Worm (Caenorhabditis elegans) whole organism, mixed stage, embryonic: ENCODE measurements around the gene mpz-6.

Experiments
- flh-1 ChIP-seq: fragments of 200-800 bp; sonication (Bioruptor generic); optimal IDR thresholded peaks from 2 replicates; lab custom pipeline; 2018; ENCODE audit warnings: mild to moderate bottlenecking, missing genetic modification characterization, moderate library complexity, missing compliant biosample characterization
- lin-32 ChIP-seq: fragments of 200-800 bp; sonication (Bioruptor generic); optimal IDR thresholded peaks from 2 replicates; lab custom pipeline; 2018; ENCODE audit warnings: mild to moderate bottlenecking, missing genetic modification characterization, missing compliant biosample characterization
- lsy-2 ChIP-seq: fragments of 150-350 bp; optimal IDR thresholded peaks from 2 replicates; lab custom pipeline; 2014; ENCODE audit warnings: missing biosample characterization, missing genetic modification characterization
- mep-1 ChIP-seq: fragments of 150-350 bp; optimal IDR thresholded peaks from 2 replicates; lab custom pipeline; 2017; ENCODE audit warnings: missing biosample characterization, missing genetic modification reagents, missing genetic modification characterization, inconsistent platforms
- mls-2 ChIP-seq: sonication (generic microtip); optimal IDR thresholded peaks from 2 replicates; lab custom pipeline; 2016; ENCODE audit warnings: mild to moderate bottlenecking, missing genetic modification characterization, moderate library complexity, missing compliant biosample characterization
- nhr-12 ChIP-seq: fragments of 150-350 bp; optimal IDR thresholded peaks from 2 replicates; lab custom pipeline; 2014; ENCODE audit warnings: missing biosample characterization, missing genetic modification characterization
- nhr-2 ChIP-seq: fragments of 150-350 bp; optimal IDR thresholded peaks from 2 replicates; lab custom pipeline; 2014; ENCODE audit warnings: missing biosample characterization, missing genetic modification characterization
- nhr-237 ChIP-seq: fragments of 150-350 bp; optimal IDR thresholded peaks from 2 replicates; lab custom pipeline; 2014; ENCODE audit warnings: missing biosample characterization, missing genetic modification characterization
- unc-62 ChIP-seq: fragments of 150-350 bp; optimal IDR thresholded peaks from 2 replicates; lab custom pipeline; 2014; ENCODE audit warnings: missing biosample characterization, missing genetic modification reagents, missing genetic modification characterization

DNA sequence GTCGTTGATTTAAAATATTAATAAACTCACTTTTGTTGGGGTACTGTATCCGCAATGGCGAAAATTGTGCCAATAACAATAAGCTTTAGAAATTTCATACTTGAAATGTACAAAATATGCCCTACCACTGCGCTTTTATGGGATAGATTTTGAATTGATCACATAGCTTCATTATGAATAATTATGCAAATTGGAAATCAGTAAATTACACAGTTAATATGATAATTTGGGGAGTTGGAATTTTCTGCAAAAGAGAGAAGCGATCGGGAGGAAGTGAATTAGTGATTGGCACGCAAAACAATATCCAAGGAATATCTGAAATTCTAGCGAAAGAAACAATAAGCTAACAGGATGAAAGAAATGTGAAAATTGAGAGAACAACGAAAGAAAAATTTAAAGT is 19.2 kb upstream of the mpz-6 start, which contains the start of gene M176.10:
- TF ChIP-seq nhr-12 (no peak), mls-2 (tag; lab: Kevin White, UChicago) (no peak), mep-1 (tag; lab: Kevin White, UChicago) (no peak), flh-1 (GFP tag; lab: Kevin White, UChicago) (no peak), lin-32 (GFP tag; lab: Kevin White, UChicago) (no peak), lsy-2 (no peak), nhr-2 (no peak), nhr-237 (tag; lab: Kevin White, UChicago) (no peak), unc-62 (GFP tag; lab: Kevin White, UChicago) (no peak)
